Fruit fly (Drosophila melanogaster) S2 (cell line): ENCODE results near the gene CG9760.

Source experiments
- CG8478 ChIP-seq: fragments of >200 bp; optimal IDR thresholded peaks from 2 replicates; lab custom pipeline; 2018
- CTCF ChIP-seq, 2 experiments: fragments of >200 bp; optimal IDR thresholded peaks; 2 replicates each; lab custom pipeline; 2018

DNA sequence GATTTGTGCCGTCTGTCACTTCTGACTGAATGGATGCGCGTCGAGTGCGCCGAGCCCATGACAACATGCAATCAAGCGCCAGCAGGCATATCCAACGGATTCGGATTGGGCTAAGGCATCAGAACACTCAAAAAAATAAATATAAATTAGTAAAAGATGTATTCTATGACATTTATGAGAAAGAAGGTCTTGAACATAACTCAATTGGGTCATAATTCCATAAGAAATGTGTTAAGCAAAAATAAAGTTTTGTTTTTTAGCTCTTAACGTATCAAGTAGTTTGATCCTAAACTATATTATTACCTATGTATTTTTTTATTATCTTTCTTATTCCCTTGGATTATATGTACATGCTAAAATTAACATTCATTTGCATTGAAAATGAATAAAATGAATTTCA, 49.9 kb downstream of the CG9760 start:
- no peak for TF ChIP-seq CTCF (optimal IDR thresholded peaks at IDR 0.05; lab: Kevin White, UChicago)
- TF ChIP-seq CG8478 (lab: Kevin White, UChicago), result no peak
